Worm (Caenorhabditis elegans): ENCODE data around the gene gcy-4.

The gcy-4 gene

ce11 chrII:10308726-10309125 is at the start of gene gcy-4:
Gene gcy-4, minus strand, starts transcription at chrII:10308826.
- no peak for TF ChIP-seq nhr-237 (tag; optimal IDR thresholded peaks at IDR 0.05)
- TF ChIP-seq elt-3 (tag; optimal IDR thresholded peaks at IDR 0.05) = no peak
- no peak for TF ChIP-seq blmp-1 (tag; optimal IDR thresholded peaks at IDR 0.05; ENCODE audit: insufficient read depth)
- TF ChIP-seq sem-4 (tag; optimal IDR thresholded peaks at IDR 0.05) = no peak
- TF ChIP-seq unc-55 (GFP tag; optimal IDR thresholded peaks at IDR 0.05) = no peak
- TF ChIP-seq lin-11 (tag; optimal IDR thresholded peaks at IDR 0.05) = no peak
- TF ChIP-seq nhr-12 (tag; optimal IDR thresholded peaks at IDR 0.05) = no peak
- no peak for TF ChIP-seq ztf-11 (tag; optimal IDR thresholded peaks at IDR 0.05)
- no peak for TF ChIP-seq lin-13 (GFP tag; optimal IDR thresholded peaks at IDR 0.05)
- no peak for TF ChIP-seq nhr-77 (tag; optimal IDR thresholded peaks at IDR 0.05)
- no peak for TF ChIP-seq nhr-10 (tag; optimal IDR thresholded peaks at IDR 0.05)
- no peak for TF ChIP-seq ceh-16 (tag; optimal IDR thresholded peaks at IDR 0.05)
- TF ChIP-seq sma-3 (GFP tag; optimal IDR thresholded peaks at IDR 0.05) = no peak
- no peak for TF ChIP-seq nhr-129 (tag; optimal IDR thresholded peaks at IDR 0.05)
- no peak for TF ChIP-seq unc-39 (tag; optimal IDR thresholded peaks at IDR 0.05)

- TF ChIP-seq sma-3 (GFP tag; optimal IDR thresholded peaks at IDR 0.05) = no peak
- TF ChIP-seq unc-55 (GFP tag; optimal IDR thresholded peaks at IDR 0.05) = no peak
- TF ChIP-seq nhr-25 (tag; optimal IDR thresholded peaks at IDR 0.05) = no peak
- TF ChIP-seq snpc-4 (tag; optimal IDR thresholded peaks at IDR 0.05) = no peak
- TF ChIP-seq sem-4 (tag; optimal IDR thresholded peaks at IDR 0.05) = no peak
Measured at ce11 chrII:10357468-10358007, 48.9 kb upstream of the gcy-4 start, which contains the start of gene C07E3.3. Gene C07E3.3, minus strand, starts transcription at chrII:10357518.

- TF ChIP-seq ceh-82 (tag; optimal IDR thresholded peaks at IDR 0.05) = no peak
- no peak for TF ChIP-seq alr-1 (tag; optimal IDR thresholded peaks at IDR 0.05)
- TF ChIP-seq elt-1 (tag; optimal IDR thresholded peaks at IDR 0.05) = no peak
- TF ChIP-seq C34F6.9 (tag; optimal IDR thresholded peaks at IDR 0.05) = no peak
- TF ChIP-seq fos-1 (tag; optimal IDR thresholded peaks at IDR 0.05) = no peak
- no peak for TF ChIP-seq snpc-4 (tag; optimal IDR thresholded peaks at IDR 0.05)
- no peak for TF ChIP-seq nhr-77 (tag; optimal IDR thresholded peaks at IDR 0.05)
- no peak for TF ChIP-seq nhr-129 (tag; optimal IDR thresholded peaks at IDR 0.05)
- no peak for TF ChIP-seq lin-13 (GFP tag; optimal IDR thresholded peaks at IDR 0.05)
- no peak for TF ChIP-seq ztf-4 (tag; optimal IDR thresholded peaks at IDR 0.05)
- TF ChIP-seq sma-3 (GFP tag; optimal IDR thresholded peaks at IDR 0.05) = no peak
- no peak for TF ChIP-seq unc-62 (GFP tag; optimal IDR thresholded peaks at IDR 0.05)
- TF ChIP-seq sma-9 (GFP tag; optimal IDR thresholded peaks at IDR 0.05) = no peak
- TF ChIP-seq sma-9 (tag; optimal IDR thresholded peaks at IDR 0.05) = no peak
- TF ChIP-seq sem-4 (tag; optimal IDR thresholded peaks at IDR 0.05) = no peak
Measured at ce11 chrII:10351963-10352362, 43.3 kb upstream of the gcy-4 start, which contains the start of gene C07E3.8. Gene C07E3.8, plus strand, starts transcription at chrII:10352263.

- TF ChIP-seq ama-1 (optimal IDR thresholded peaks at IDR 0.05) (no peak), egl-27 (tag; optimal IDR thresholded peaks at IDR 0.05) (no peak), ztf-11 (tag; optimal IDR thresholded peaks at IDR 0.05) (no peak), nhr-12 (tag; optimal IDR thresholded peaks at IDR 0.05) (no peak), unc-62 (GFP tag; optimal IDR thresholded peaks at IDR 0.05) (no peak), nhr-23 (tag; optimal IDR thresholded peaks at IDR 0.05) (no peak), unc-55 (GFP tag; optimal IDR thresholded peaks at IDR 0.05) (peak; percentile 74), lsy-2 (tag; optimal IDR thresholded peaks at IDR 0.05) (peak; percentile 4 to 72), skn-1 (tag; optimal IDR thresholded peaks at IDR 0.05) (peak; percentile 9), crh-2 (tag; optimal IDR thresholded peaks at IDR 0.05) (no peak), nhr-237 (tag; optimal IDR thresholded peaks at IDR 0.05) (no peak), nhr-129 (tag; optimal IDR thresholded peaks at IDR 0.05) (peak; percentile 50), R02D3.7 (tag; optimal IDR thresholded peaks at IDR 0.05) (peak; percentile 8), aly-2 (tag; optimal IDR thresholded peaks at IDR 0.05) (no peak), fos-1 (tag; optimal IDR thresholded peaks at IDR 0.05) (no peak), C34F6.9 (tag; optimal IDR thresholded peaks at IDR 0.05) (peak; percentile 56), lin-39 (tag; optimal IDR thresholded peaks at IDR 0.05) (no peak), gmeb-1 (tag; optimal IDR thresholded peaks at IDR 0.05) (peak; percentile 91), elt-1 (tag; optimal IDR thresholded peaks at IDR 0.05) (no peak)
Measured at ce11 chrII:10350487-10350886, 41.9 kb upstream of the gcy-4 start, which contains the start of gene C07E3.9. Gene C07E3.9, plus strand, starts transcription at chrII:10350756.
